Worm (Caenorhabditis elegans) whole organism, young adult: ENCODE results near the gene ZK418.2.

Experiments
- D2030.7 ChIP-seq: fragments of 200-800 bp; sonication (Bioruptor generic); IDR thresholded peaks from 2 replicates; pipeline ENCODE4 v1.3.6; 2022; ENCODE audit warnings: missing genetic modification reagents, missing genetic modification characterization, missing compliant biosample characterization
- unc-62 ChIP-seq: fragments of 150-350 bp; optimal IDR thresholded peaks from 2 replicates; lab custom pipeline; 2014; ENCODE audit warnings: missing biosample characterization, missing genetic modification reagents, missing genetic modification characterization

DNA sequence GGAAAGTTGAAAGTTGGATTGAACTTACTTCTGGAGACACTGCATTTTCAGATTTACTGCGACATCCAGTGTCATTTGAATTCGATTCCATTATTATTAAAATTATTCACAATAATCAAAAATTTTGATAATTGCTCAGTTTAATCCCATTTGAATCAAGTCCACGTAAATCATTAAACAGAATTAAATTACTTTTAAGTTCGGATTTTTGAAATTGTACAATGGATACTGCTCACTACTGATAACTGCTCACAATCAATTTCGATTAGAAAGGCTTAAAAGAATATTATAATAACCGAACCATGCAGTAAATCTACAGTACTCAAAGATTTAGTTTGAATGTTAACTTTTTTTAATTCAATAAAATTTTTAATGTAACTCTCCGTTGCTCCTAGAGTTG is 27.0 kb upstream of the ZK418.2 start, which contains the start of gene R01H2.4:
- TF ChIP-seq D2030.7 (GFP tag; lab: Robert Waterston, UW) (no peak), unc-62 (GFP tag; lab: Kevin White, UChicago) (no peak)
